Fruit fly (Drosophila melanogaster) whole organism, embryonic: ENCODE results near the gene CG15814.
"Not testable (repeated sequence)": the region's sequence is repeated elsewhere in the genome, so short reads cannot be mapped to it uniquely, and the experiment has no call there.

ENCODE experiments used
- CG33213 ChIP-seq: fragments of 200-800 bp; sonication (Bioruptor generic); optimal IDR thresholded peaks from 3 replicates; lab custom pipeline; 2016; ENCODE audit warnings: missing biosample characterization, missing genetic modification characterization
- CG9727 ChIP-seq: fragments of 200-800 bp; sonication (Bioruptor generic); optimal IDR thresholded peaks from 3 replicates; lab custom pipeline; 2017; ENCODE audit warnings: missing biosample characterization, mild to moderate bottlenecking, missing genetic modification characterization
- Six4 ChIP-seq: fragments of 200-800 bp; sonication (Bioruptor generic); optimal IDR thresholded peaks from 2 replicates; lab custom pipeline; 2016; ENCODE audit warnings: missing biosample characterization, missing genetic modification characterization
- twi ChIP-seq: fragments of 200-800 bp; optimal IDR thresholded peaks from 2 replicates; lab custom pipeline; 2019; ENCODE audit warnings: missing biosample characterization, mild to moderate bottlenecking, missing genetic modification characterization, moderate library complexity

DNA sequence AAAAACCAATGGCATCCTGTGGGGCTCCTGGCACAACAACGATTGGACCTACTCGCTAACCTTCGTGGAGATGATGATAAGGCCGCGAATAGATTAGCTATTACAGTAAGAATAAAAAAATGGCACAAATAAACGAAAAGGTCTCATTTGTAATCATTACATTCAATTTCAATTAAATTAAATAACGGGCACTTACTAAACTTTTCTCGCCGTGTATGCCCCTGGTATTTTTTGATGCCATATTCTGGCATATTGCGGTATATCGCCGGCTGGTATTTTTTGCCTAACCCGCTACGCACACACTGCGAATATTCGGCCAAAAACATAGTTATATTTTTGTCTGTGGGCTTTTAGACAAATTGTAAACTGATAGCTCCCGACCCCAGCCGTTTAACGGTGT lies 49.3 kb upstream of the CG15814 start, which contains the start of gene Gss2:
- TF ChIP-seq twi; CG33213 (GFP tag; lab: Kevin White, UChicago); CG9727; Six4: not testable (repeated sequence)
